Worm (Caenorhabditis elegans) whole organism, L3 larva: ENCODE measurements around the gene F35H8.2.

Experiments used
- aly-2 ChIP-seq: fragments of 150-350 bp; optimal IDR thresholded peaks from 2 replicates; lab custom pipeline; 2014; ENCODE audit warnings: missing biosample characterization, missing genetic modification characterization
- ceh-82 ChIP-seq: fragments of 150-350 bp; optimal IDR thresholded peaks from 2 replicates; lab custom pipeline; 2014; ENCODE audit warnings: missing biosample characterization, missing genetic modification characterization
- elt-2 ChIP-seq: sonication (generic microtip); optimal IDR thresholded peaks from 2 replicates; lab custom pipeline; 2016; ENCODE audit warnings: missing genetic modification reagents, mild to moderate bottlenecking, missing genetic modification characterization, missing compliant biosample characterization
- nhr-12 ChIP-seq: fragments of 150-350 bp; optimal IDR thresholded peaks from 2 replicates; lab custom pipeline; 2014; ENCODE audit warnings: missing biosample characterization, missing genetic modification characterization
- nhr-25 ChIP-seq: sonication (generic microtip); optimal IDR thresholded peaks from 2 replicates; lab custom pipeline; 2017; ENCODE audit warnings: missing biosample characterization, missing genetic modification characterization
- skn-1 ChIP-seq: fragments of 150-350 bp; optimal IDR thresholded peaks from 2 replicates; lab custom pipeline; 2014; ENCODE audit warnings: missing biosample characterization, missing genetic modification characterization
- tbx-2 ChIP-seq: sonication (generic microtip); optimal IDR thresholded peaks from 2 replicates; lab custom pipeline; 2016; ENCODE audit warnings: mild to moderate bottlenecking, missing genetic modification characterization, missing compliant biosample characterization
- ztf-11 ChIP-seq: fragments of 150-350 bp; optimal IDR thresholded peaks from 2 replicates; lab custom pipeline; 2014; ENCODE audit warnings: missing biosample characterization, missing genetic modification characterization

DNA sequence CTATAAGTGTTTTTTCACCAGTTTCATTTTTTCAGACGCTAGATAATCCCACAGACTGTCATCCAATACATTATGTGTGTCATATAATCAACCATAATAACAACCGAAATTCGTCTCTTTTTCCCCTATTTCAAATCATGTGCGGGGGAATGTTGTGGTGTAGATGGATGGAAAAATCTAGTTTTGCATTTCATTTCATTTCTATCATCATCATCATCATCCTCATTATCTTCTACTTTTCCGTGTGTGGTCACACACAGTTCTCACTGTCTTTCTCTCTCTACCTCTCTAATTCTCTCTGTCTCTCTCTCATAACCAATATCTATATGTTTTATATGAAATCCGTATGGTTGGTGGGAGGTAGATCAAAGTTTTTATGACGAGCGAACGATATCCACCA, 18.1 kb downstream of the F35H8.2 start:
- TF ChIP-seq aly-2 (tag; lab: Kevin White, UChicago) (no peak), ztf-11 (tag; lab: Kevin White, UChicago) (no peak), ceh-82 (tag; lab: Kevin White, UChicago) (no peak), nhr-25 (no peak), tbx-2 (no peak), skn-1 (tag; lab: Kevin White, UChicago) (no peak), nhr-12 (tag; lab: Kevin White, UChicago) (no peak), elt-2 (no peak)
